Worm (Caenorhabditis elegans) whole organism, mixed stage, embryonic: ENCODE results near the gene srw-39.

Experiments used
- blmp-1 ChIP-seq: fragments of 150-350 bp; optimal IDR thresholded peaks from 2 replicates; lab custom pipeline; 2014; ENCODE audit warnings: missing biosample characterization, missing genetic modification characterization
- ces-1 ChIP-seq: fragments of 150-350 bp; optimal IDR thresholded peaks from 2 replicates; lab custom pipeline; 2014; ENCODE audit warnings: missing biosample characterization, missing genetic modification reagents, missing genetic modification characterization
- flh-1 ChIP-seq: fragments of 200-800 bp; sonication (Bioruptor generic); optimal IDR thresholded peaks from 2 replicates; lab custom pipeline; 2018; ENCODE audit warnings: mild to moderate bottlenecking, missing genetic modification characterization, moderate library complexity, missing compliant biosample characterization
- lin-13 ChIP-seq: fragments of 150-350 bp; optimal IDR thresholded peaks from 2 replicates; lab custom pipeline; 2014; ENCODE audit warnings: missing biosample characterization, missing genetic modification characterization
- lsy-2 ChIP-seq: fragments of 150-350 bp; optimal IDR thresholded peaks from 2 replicates; lab custom pipeline; 2014; ENCODE audit warnings: missing biosample characterization, missing genetic modification characterization
- mls-2 ChIP-seq: sonication (generic microtip); optimal IDR thresholded peaks from 2 replicates; lab custom pipeline; 2016; ENCODE audit warnings: mild to moderate bottlenecking, missing genetic modification characterization, moderate library complexity, missing compliant biosample characterization
- nhr-76 ChIP-seq: sonication (generic microtip); optimal IDR thresholded peaks from 2 replicates; lab custom pipeline; 2017; ENCODE audit warnings: missing biosample characterization, missing genetic modification characterization
- pha-4 ChIP-seq: fragments of 150-350 bp; optimal IDR thresholded peaks from 2 replicates; lab custom pipeline; 2018; ENCODE audit warnings: missing biosample characterization, missing genetic modification reagents, missing genetic modification characterization
- unc-39 ChIP-seq: fragments of 150-350 bp; optimal IDR thresholded peaks from 2 replicates; lab custom pipeline; 2014; ENCODE audit warnings: missing biosample characterization, missing genetic modification characterization
- unc-62 ChIP-seq: fragments of 150-350 bp; optimal IDR thresholded peaks from 2 replicates; lab custom pipeline; 2014; ENCODE audit warnings: missing biosample characterization, missing genetic modification reagents, missing genetic modification characterization
- ztf-11 ChIP-seq: fragments of 150-350 bp; optimal IDR thresholded peaks from 2 replicates; lab custom pipeline; 2014; ENCODE audit warnings: missing biosample characterization, missing genetic modification characterization

DNA sequence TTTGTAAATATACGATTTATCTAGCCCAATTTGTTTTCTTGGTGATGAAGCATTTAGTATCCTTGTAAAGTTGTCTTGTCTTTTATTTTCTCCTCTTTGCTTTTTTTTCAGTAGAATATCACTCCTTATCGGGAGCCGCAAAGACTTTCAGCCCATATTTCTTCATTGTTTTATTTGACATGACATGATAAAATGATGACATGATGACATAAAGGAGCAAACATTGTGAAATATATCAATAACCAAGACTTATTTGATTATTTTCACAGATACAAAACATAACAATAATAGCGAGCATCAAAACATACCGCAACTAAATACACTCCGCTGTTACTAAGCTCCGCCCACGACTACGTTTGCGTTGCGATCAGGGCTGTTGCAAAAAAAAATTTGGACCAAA is 6.0 kb downstream of the srw-39 start:
- TF ChIP-seq unc-39 (tag; lab: Kevin White, UChicago) (no peak), unc-62 (GFP tag; lab: Kevin White, UChicago) (no peak), flh-1 (GFP tag; lab: Kevin White, UChicago) (no peak), blmp-1 (tag; lab: Kevin White, UChicago) (no peak), pha-4 (tag; lab: Kevin White, UChicago) (no peak), lin-13 (tag; lab: Kevin White, UChicago) (no peak), nhr-76 (tag; lab: Kevin White, UChicago) (no peak), ces-1 (GFP tag; lab: Kevin White, UChicago) (no peak), lsy-2 (tag; lab: Kevin White, UChicago) (no peak), ztf-11 (tag; lab: Kevin White, UChicago) (no peak), mls-2 (no peak)
